Worm (Caenorhabditis elegans) whole organism, midembryonic: ENCODE data around the gene tbcc-1.

Experiments used
- T22C8.4 ChIP-seq: fragments of 200-800 bp; sonication (Bioruptor generic); IDR thresholded peaks from 2 replicates; pipeline ENCODE4 v1.3.6; 2022; ENCODE audit warnings: missing genetic modification characterization, missing compliant biosample characterization
- cog-1 ChIP-seq: sonication (generic microtip); optimal IDR thresholded peaks from 2 replicates; lab custom pipeline; 2016; ENCODE audit warnings: missing genetic modification characterization, missing compliant biosample characterization
- flt-1 ChIP-seq: fragments of 200-800 bp; sonication (Bioruptor generic); IDR thresholded peaks from 2 replicates; pipeline ENCODE4 v1.3.6; 2022; ENCODE audit warnings: missing genetic modification characterization, missing compliant biosample characterization
- klf-2 ChIP-seq: fragments of 200-800 bp; sonication (Bioruptor generic); conservative IDR thresholded peaks from 2 replicates; pipeline ENCODE4 v1.3.6; 2022; ENCODE audit warnings: missing genetic modification reagents, missing genetic modification characterization, missing compliant biosample characterization
- ref-1 ChIP-seq: fragments of 200-800 bp; sonication (Bioruptor generic); conservative IDR thresholded peaks from 2 replicates; pipeline ENCODE4 v1.3.6; 2022; ENCODE audit warnings: missing genetic modification reagents, missing genetic modification characterization, missing compliant biosample characterization
- tab-1 ChIP-seq: fragments of 200-800 bp; sonication (Bioruptor generic); IDR thresholded peaks from 2 replicates; pipeline ENCODE4 v1.3.6; 2022; ENCODE audit warnings: missing genetic modification characterization, missing compliant biosample characterization
- ztf-23 ChIP-seq: fragments of 200-800 bp; sonication (Bioruptor generic); IDR thresholded peaks from 2 replicates; pipeline ENCODE4 v1.3.6; 2022; ENCODE audit warnings: missing genetic modification reagents, missing genetic modification characterization, missing compliant biosample characterization

DNA sequence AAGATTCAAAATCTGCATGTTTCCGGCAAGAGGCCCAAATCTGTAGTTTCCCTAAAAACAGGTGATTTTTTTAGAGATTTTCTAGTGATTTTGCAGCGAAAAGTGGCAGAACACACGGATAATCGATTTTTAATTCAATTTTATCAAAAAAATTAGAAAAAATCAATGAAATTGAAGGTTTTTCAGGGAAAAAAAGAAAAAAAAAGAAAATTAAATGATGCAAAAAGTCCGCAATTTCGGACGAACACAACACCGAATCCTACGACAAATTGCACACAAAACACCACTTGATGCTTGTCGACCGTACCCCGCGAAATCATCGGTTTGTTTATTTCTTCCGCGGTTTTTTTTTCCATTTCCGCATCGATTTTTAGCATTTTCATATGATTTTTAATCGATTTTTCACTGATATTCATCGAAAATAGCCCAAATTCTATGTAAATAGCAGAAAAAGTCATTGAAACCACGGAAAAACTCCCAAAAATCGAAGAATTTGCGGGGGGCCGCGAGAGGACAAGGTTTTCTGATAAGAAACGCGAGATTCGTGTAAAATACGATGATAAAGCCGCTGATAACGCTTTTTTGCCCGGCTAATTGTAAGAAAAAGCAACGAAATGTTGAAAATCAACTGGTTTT is 26.8 kb downstream of the tbcc-1 start, which contains the start of gene tufm-1:
- TF ChIP-seq klf-2, result no peak
- TF ChIP-seq tab-1 (GFP tag; lab: Robert Waterston, UW), result no peak
- no peak for TF ChIP-seq ref-1
- no peak for TF ChIP-seq T22C8.4
- TF ChIP-seq flt-1 (GFP tag; lab: Robert Waterston, UW), result no peak
- no peak for TF ChIP-seq ztf-23 (GFP tag; lab: Robert Waterston, UW)
- no peak for TF ChIP-seq cog-1 (tag; lab: Kevin White, UChicago)
